Worm (Caenorhabditis elegans): ENCODE results near the gene snb-1.

DNA sequence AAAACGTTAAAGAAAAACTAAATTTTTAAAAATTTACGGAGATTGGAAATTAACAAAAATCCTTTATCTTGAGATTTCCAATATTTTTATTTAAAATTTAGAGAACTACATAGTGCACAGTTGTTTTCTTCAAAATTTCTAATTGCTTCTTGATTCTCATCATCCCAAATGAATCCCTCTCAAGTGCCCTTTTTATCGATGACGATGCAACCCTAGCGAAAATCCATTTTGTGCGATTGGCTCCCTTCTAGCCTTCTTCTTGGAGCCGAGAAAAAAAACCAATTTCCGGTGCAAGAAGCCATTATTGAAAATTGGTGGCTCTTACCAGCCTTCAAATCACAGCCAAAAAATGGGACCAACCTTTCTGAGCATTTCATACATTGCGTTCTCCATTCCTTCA lies 6.2 kb upstream of the snb-1 start:
- TF ChIP-seq unc-86 (tag; optimal IDR thresholded peaks at IDR 0.05) = no peak
- no peak for TF ChIP-seq pat-9 (tag; optimal IDR thresholded peaks at IDR 0.05)
